Fruit fly (Drosophila melanogaster): ENCODE measurements around the gene CG3407.

CG3407 gene

dm6 chr2L:3861388-3861787 lies 48.2 kb upstream of the CG3407 start (continued):
- TF ChIP-seq CG1832 (GFP tag; optimal IDR thresholded peaks at IDR 0.05): no peak
- peak; percentile 70 for TF ChIP-seq chn (GFP tag; optimal IDR thresholded peaks at IDR 0.05)
- TF ChIP-seq zf30C (GFP tag; optimal IDR thresholded peaks at IDR 0.05): peak; percentile 91
- TF ChIP-seq gcm (GFP tag; optimal IDR thresholded peaks at IDR 0.05): peak; percentile 65
- TF ChIP-seq az2 (GFP tag; optimal IDR thresholded peaks at IDR 0.05): peak; percentile 45
- TF ChIP-seq CG3407 (GFP tag; optimal IDR thresholded peaks at IDR 0.05): no peak
- peak; percentile 87 for TF ChIP-seq CG15479 (GFP tag; optimal IDR thresholded peaks at IDR 0.05)
- peak; percentile 24 for TF ChIP-seq mam (GFP tag; optimal IDR thresholded peaks at IDR 0.05)
- TF ChIP-seq CG15514 (GFP tag; optimal IDR thresholded peaks at IDR 0.05): no peak
- peak; percentile 43 for TF ChIP-seq nmo (GFP tag; optimal IDR thresholded peaks at IDR 0.05)
- no peak for TF ChIP-seq dimm (GFP tag; IDR thresholded peaks at IDR 0.05)
- peak; percentile 72 for TF ChIP-seq NC2β (GFP tag; optimal IDR thresholded peaks at IDR 0.05)
- TF ChIP-seq CG17829 (tag; optimal IDR thresholded peaks at IDR 0.05): peak; percentile 74
- TF ChIP-seq CG18476 (GFP tag; optimal IDR thresholded peaks at IDR 0.05): no peak
- peak; percentile 54 for TF ChIP-seq trem (tag; optimal IDR thresholded peaks at IDR 0.05)
- peak; percentile 80 for TF ChIP-seq CG8765 (GFP tag; IDR thresholded peaks at IDR 0.05)
- TF ChIP-seq CG8924 (tag; optimal IDR thresholded peaks at IDR 0.05): peak; percentile 80
- TF ChIP-seq bsh (GFP tag; optimal IDR thresholded peaks at IDR 0.05): peak in 1 of 2 experiments; percentile 40
- no peak for TF ChIP-seq z (GFP tag; IDR thresholded peaks at IDR 0.05)
- peak; percentile 43; the same call in 1 of the 3 replicates for TF ChIP-seq CG2199 (GFP tag; IDR thresholded peaks at IDR 0.05)
- 0 out of 2 replicates have a peak, but pooled peaks have one; percentile 32 for TF ChIP-seq Drgx (GFP tag; IDR thresholded peaks at IDR 0.05)
- peak; percentile 38 for TF ChIP-seq grau (tag; optimal IDR thresholded peaks at IDR 0.05)
- TF ChIP-seq pros (GFP tag; optimal IDR thresholded peaks at IDR 0.05): peak; percentile 55
- TF ChIP-seq D19A (tag; optimal IDR thresholded peaks at IDR 0.05): peak; percentile 30
- TF ChIP-seq CG2712 (tag; optimal IDR thresholded peaks at IDR 0.05): peak; percentile 77
- TF ChIP-seq Rx (GFP tag; IDR thresholded peaks at IDR 0.05): peak; percentile 29
- peak; percentile 89 for TF ChIP-seq fd102C (GFP tag; optimal IDR thresholded peaks at IDR 0.05)
- peak; percentile 33 for TF ChIP-seq nom (GFP tag; optimal IDR thresholded peaks at IDR 0.05)
- TF ChIP-seq pzg (GFP tag; optimal IDR thresholded peaks at IDR 0.05): no peak
- peak; percentile 17 for TF ChIP-seq CHES-1-like (GFP tag; optimal IDR thresholded peaks at IDR 0.05)
- TF ChIP-seq Dp (GFP tag; optimal IDR thresholded peaks at IDR 0.05): no peak
- peak; percentile 56 for TF ChIP-seq CG14710 (tag; optimal IDR thresholded peaks at IDR 0.05)
- peak; percentile 36 for TF ChIP-seq CG8089 (GFP tag; optimal IDR thresholded peaks at IDR 0.05)
- TF ChIP-seq CG10979 (tag; optimal IDR thresholded peaks at IDR 0.05): peak; percentile 84
- peak; percentile 5 for TF ChIP-seq slp2 (GFP tag; optimal IDR thresholded peaks at IDR 0.05)
- TF ChIP-seq CG4424 (GFP tag; optimal IDR thresholded peaks at IDR 0.05): peak; percentile 43
- TF ChIP-seq Spps (tag; optimal IDR thresholded peaks at IDR 0.05): peak; percentile 11
- peak; percentile 88 for TF ChIP-seq CG4404 (GFP tag; IDR thresholded peaks at IDR 0.05)
- TF ChIP-seq fd96Cb (tag; optimal IDR thresholded peaks at IDR 0.05): peak; percentile 58
- TF ChIP-seq CG15696 (tag; optimal IDR thresholded peaks at IDR 0.05): peak; percentile 93
- TF ChIP-seq pnt (GFP tag; optimal IDR thresholded peaks at IDR 0.05): peak; percentile 35
- peak; percentile 23 for TF ChIP-seq CG7556 (GFP tag; optimal IDR thresholded peaks at IDR 0.05)
- peak; percentile 36 for TF ChIP-seq en (GFP tag; optimal IDR thresholded peaks at IDR 0.05)
- TF ChIP-seq Xbp1 (GFP tag; optimal IDR thresholded peaks at IDR 0.05): peak; percentile 13
- peak in 1 of 2 experiments; percentile 54 for TF ChIP-seq Hr51 (GFP tag; optimal IDR thresholded peaks at IDR 0.05)
- TF ChIP-seq onecut (GFP tag; IDR thresholded peaks at IDR 0.05): peak; percentile 31; the same call in 1 of the 2 replicates
- TF ChIP-seq CG17328 (GFP tag; IDR thresholded peaks at IDR 0.05): peak; percentile 74
- TF ChIP-seq CkIIα-i1 (GFP tag; IDR thresholded peaks at IDR 0.05): no peak
- peak; percentile 92 for TF ChIP-seq sens (GFP tag)
- no peak for TF ChIP-seq gt (GFP tag; IDR thresholded peaks at IDR 0.05)

All from whole organism, embryonic.